Worm (Caenorhabditis elegans): ENCODE results near the gene F13H10.8.

ce11 chrIV:11038218-11038617 is 17.9 kb downstream of the F13H10.8 start:
- TF ChIP-seq elt-3 (tag; optimal IDR thresholded peaks at IDR 0.05), result no peak
- TF ChIP-seq nhr-12 (tag; optimal IDR thresholded peaks at IDR 0.05), result no peak

Measured in whole organism, mixed stage, embryonic.